Fruit fly (Drosophila melanogaster): Measurements from ENCODE around the gene ergic53.

Gene ergic53

dm6 chr3L:8549183-8549890 lies 14.6 kb downstream of the ergic53 start:
- TF ChIP-seq tj (GFP tag; optimal IDR thresholded peaks at IDR 0.05) = peak; percentile 97
- peak; percentile 46 for TF ChIP-seq CG14711 (tag; optimal IDR thresholded peaks at IDR 0.05)
- TF ChIP-seq kay (GFP tag; ENCODE audit: borderline replicate concordance) = no peak
- peak; percentile 28 for TF ChIP-seq bab1 (GFP tag; optimal IDR thresholded peaks at IDR 0.05)
- peak; percentile 33 for TF ChIP-seq CG7101 (tag; optimal IDR thresholded peaks at IDR 0.05)
- TF ChIP-seq CG7045 (GFP tag; optimal IDR thresholded peaks at IDR 0.05) = no peak

- no peak for TF ChIP-seq Mnt (GFP tag; optimal IDR thresholded peaks at IDR 0.05)
- TF ChIP-seq CG5204 (GFP tag; optimal IDR thresholded peaks at IDR 0.05) = no peak
- no peak for TF ChIP-seq CG7045 (GFP tag; optimal IDR thresholded peaks at IDR 0.05)
- TF ChIP-seq tj (GFP tag; optimal IDR thresholded peaks at IDR 0.05) = no peak
Measured at dm6 chr3L:8550836-8551235, 16.1 kb downstream of the ergic53 start.

dm6 chr3L:8553125-8553524 lies 18.3 kb downstream of the ergic53 start:
- TF ChIP-seq toe (GFP tag; optimal IDR thresholded peaks at IDR 0.05) = no peak
- no peak for TF ChIP-seq CG5204 (GFP tag; optimal IDR thresholded peaks at IDR 0.05)
- no peak for TF ChIP-seq ovo (GFP tag; optimal IDR thresholded peaks at IDR 0.05)
- TF ChIP-seq CG11617 (GFP tag; optimal IDR thresholded peaks at IDR 0.05) = no peak
- no peak for TF ChIP-seq kay (GFP tag; ENCODE audit: borderline replicate concordance)
- TF ChIP-seq Mnt (GFP tag; optimal IDR thresholded peaks at IDR 0.05) = no peak
- no peak for TF ChIP-seq CG12768 (GFP tag; optimal IDR thresholded peaks at IDR 0.05)
- no peak for TF ChIP-seq cic (GFP tag; optimal IDR thresholded peaks at IDR 0.05)
- TF ChIP-seq cnc (optimal IDR thresholded peaks at IDR 0.05) = no peak
- no peak for TF ChIP-seq Clk (GFP tag; optimal IDR thresholded peaks at IDR 0.05)
- TF ChIP-seq CG33017 (tag; optimal IDR thresholded peaks at IDR 0.05) = no peak
- no peak for TF ChIP-seq tj (GFP tag; optimal IDR thresholded peaks at IDR 0.05)
- TF ChIP-seq CG14711 (tag; optimal IDR thresholded peaks at IDR 0.05) = no peak
- TF ChIP-seq CG7101 (tag; optimal IDR thresholded peaks at IDR 0.05) = no peak
- TF ChIP-seq CG7045 (GFP tag; optimal IDR thresholded peaks at IDR 0.05) = no peak

dm6 chr3L:8554024-8554642 lies 19.4 kb downstream of the ergic53 start:
- TF ChIP-seq CG12768 (GFP tag; optimal IDR thresholded peaks at IDR 0.05) (no peak), CG7101 (tag; optimal IDR thresholded peaks at IDR 0.05) (no peak), cic (GFP tag; optimal IDR thresholded peaks at IDR 0.05) (peak; percentile 22), CG1620 (GFP tag; optimal IDR thresholded peaks at IDR 0.05) (no peak), tj (GFP tag; optimal IDR thresholded peaks at IDR 0.05) (no peak)

dm6 chr3L:8557018-8557417 lies 22.2 kb downstream of the ergic53 start:
- no peak for TF ChIP-seq bab1 (GFP tag; optimal IDR thresholded peaks at IDR 0.05)
- no peak for TF ChIP-seq CG11617 (GFP tag; optimal IDR thresholded peaks at IDR 0.05)
- TF ChIP-seq cnc (optimal IDR thresholded peaks at IDR 0.05) = no peak
- no peak for TF ChIP-seq cic (GFP tag; optimal IDR thresholded peaks at IDR 0.05)
- TF ChIP-seq pad (GFP tag; optimal IDR thresholded peaks at IDR 0.05) = no peak
- TF ChIP-seq CG1620 (GFP tag; optimal IDR thresholded peaks at IDR 0.05) = no peak
- TF ChIP-seq kay (GFP tag; ENCODE audit: borderline replicate concordance) = no peak
- TF ChIP-seq Clk (GFP tag; optimal IDR thresholded peaks at IDR 0.05) = no peak
- no peak for TF ChIP-seq Crg-1 (GFP tag; optimal IDR thresholded peaks at IDR 0.05)
- TF ChIP-seq Hr96 (GFP tag; optimal IDR thresholded peaks at IDR 0.05) = no peak
- TF ChIP-seq CG7101 (tag; optimal IDR thresholded peaks at IDR 0.05) = no peak
- no peak for TF ChIP-seq CG12768 (GFP tag; optimal IDR thresholded peaks at IDR 0.05)
- TF ChIP-seq CG5204 (GFP tag; optimal IDR thresholded peaks at IDR 0.05) = no peak
- TF ChIP-seq tj (GFP tag; optimal IDR thresholded peaks at IDR 0.05) = no peak

- TF ChIP-seq pad (GFP tag; optimal IDR thresholded peaks at IDR 0.05) (no peak), Mnt (GFP tag; optimal IDR thresholded peaks at IDR 0.05) (no peak), CG1620 (GFP tag; optimal IDR thresholded peaks at IDR 0.05) (no peak), CG11617 (GFP tag; optimal IDR thresholded peaks at IDR 0.05) (no peak), Clk (GFP tag; optimal IDR thresholded peaks at IDR 0.05) (no peak), cic (GFP tag; optimal IDR thresholded peaks at IDR 0.05) (no peak), tj (GFP tag; optimal IDR thresholded peaks at IDR 0.05) (no peak), CG33017 (tag; optimal IDR thresholded peaks at IDR 0.05) (no peak)
Measured at dm6 chr3L:8559754-8560328, 25.1 kb downstream of the ergic53 start.

dm6 chr3L:8560637-8561036 lies 25.9 kb downstream of the ergic53 start:
- TF ChIP-seq kay (GFP tag; ENCODE audit: borderline replicate concordance) (no peak), bab1 (GFP tag; optimal IDR thresholded peaks at IDR 0.05) (no peak), pad (GFP tag; optimal IDR thresholded peaks at IDR 0.05) (no peak), CG33017 (tag; optimal IDR thresholded peaks at IDR 0.05) (no peak), CG7045 (GFP tag; optimal IDR thresholded peaks at IDR 0.05) (no peak), CG12768 (GFP tag; optimal IDR thresholded peaks at IDR 0.05) (no peak), CG7101 (tag; optimal IDR thresholded peaks at IDR 0.05) (no peak), Crg-1 (GFP tag; optimal IDR thresholded peaks at IDR 0.05) (no peak), Mnt (GFP tag; optimal IDR thresholded peaks at IDR 0.05) (no peak), CG1620 (GFP tag; optimal IDR thresholded peaks at IDR 0.05) (no peak), ovo (GFP tag; optimal IDR thresholded peaks at IDR 0.05) (no peak), tj (GFP tag; optimal IDR thresholded peaks at IDR 0.05) (no peak), cnc (optimal IDR thresholded peaks at IDR 0.05) (no peak), CG5204 (GFP tag; optimal IDR thresholded peaks at IDR 0.05) (no peak), Clk (GFP tag; optimal IDR thresholded peaks at IDR 0.05) (no peak), cic (GFP tag; optimal IDR thresholded peaks at IDR 0.05) (no peak), Hr96 (GFP tag; optimal IDR thresholded peaks at IDR 0.05) (no peak), toe (GFP tag; optimal IDR thresholded peaks at IDR 0.05) (no peak)
